Worm (Caenorhabditis elegans) whole organism, mixed stage, embryonic: ENCODE data around the gene ttc-7.

Experiments
- M03D4.4 ChIP-seq: sonication (generic microtip); optimal IDR thresholded peaks from 2 replicates; lab custom pipeline; 2017; ENCODE audit warnings: mild to moderate bottlenecking, missing genetic modification characterization, missing compliant biosample characterization
- ces-1 ChIP-seq: fragments of 150-350 bp; optimal IDR thresholded peaks from 2 replicates; lab custom pipeline; 2014; ENCODE audit warnings: missing biosample characterization, missing genetic modification reagents, missing genetic modification characterization
- nhr-28 ChIP-seq: fragments of 150-350 bp; optimal IDR thresholded peaks from 2 replicates; lab custom pipeline; 2014; ENCODE audit warnings: missing biosample characterization, missing genetic modification characterization
- nhr-76 ChIP-seq: sonication (generic microtip); optimal IDR thresholded peaks from 2 replicates; lab custom pipeline; 2017; ENCODE audit warnings: missing biosample characterization, missing genetic modification characterization
- pha-4 ChIP-seq: fragments of 150-350 bp; optimal IDR thresholded peaks from 2 replicates; lab custom pipeline; 2018; ENCODE audit warnings: missing biosample characterization, missing genetic modification reagents, missing genetic modification characterization
- snpc-4 ChIP-seq: fragments of 150-350 bp; optimal IDR thresholded peaks from 2 replicates; lab custom pipeline; 2014; ENCODE audit warnings: missing biosample characterization, missing genetic modification characterization
- unc-120 ChIP-seq: sonication (generic microtip); optimal IDR thresholded peaks from 2 replicates; lab custom pipeline; 2017; ENCODE audit warnings: missing genetic modification characterization, missing compliant biosample characterization; ENCODE audit not compliant: poor library complexity, severe bottlenecking

- TF ChIP-seq nhr-28 (tag; lab: Kevin White, UChicago) (no peak), nhr-76 (tag; lab: Kevin White, UChicago) (no peak), ces-1 (peak; percentile 81), snpc-4 (no peak), pha-4 (peak; percentile 98), unc-120 (tag; lab: Kevin White, UChicago) (no peak), M03D4.4 (tag; lab: Kevin White, UChicago) (no peak)
These were observed 66.2 kb downstream of the ttc-7 start for ce11 chrIII:1926456-1926855.
